Worm (Caenorhabditis elegans): Measurements from ENCODE around the gene srh-48.
A peak's percentile ranks its signal among the peaks of the same experiment; 100 is the strongest.

DNA sequence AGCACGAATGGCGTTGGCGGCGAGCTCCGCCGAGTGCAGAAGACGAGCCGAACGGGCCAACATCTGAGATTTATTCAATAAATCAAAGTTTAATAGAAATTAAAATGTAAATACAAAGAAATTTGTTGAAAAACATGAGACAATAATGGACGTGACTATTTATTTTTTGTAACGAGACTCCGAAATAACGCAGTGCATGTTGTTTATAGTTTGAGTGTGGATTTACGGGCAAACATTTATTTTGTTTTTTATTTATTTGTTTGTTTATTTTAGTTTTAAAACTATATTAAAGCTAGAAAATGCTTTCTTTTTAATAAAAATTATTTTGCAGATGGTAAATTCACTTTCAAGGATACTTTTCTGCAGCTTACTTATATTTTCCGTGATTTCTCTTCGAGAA, 27.2 kb upstream of the srh-48 start, which contains the start of the genes sdhb-1 and cup-15:
- TF ChIP-seq nhr-237 (tag; optimal IDR thresholded peaks at IDR 0.05) (no peak), aly-2 (tag; optimal IDR thresholded peaks at IDR 0.05) (no peak), lsy-2 (tag; optimal IDR thresholded peaks at IDR 0.05) (peak in 1 of 2 experiments; percentile 47), mdl-1 (tag; optimal IDR thresholded peaks at IDR 0.05) (no peak), nhr-25 (tag; optimal IDR thresholded peaks at IDR 0.05) (no peak), ceh-16 (tag; optimal IDR thresholded peaks at IDR 0.05) (no peak), zag-1 (tag; optimal IDR thresholded peaks at IDR 0.05) (no peak), ama-1 (optimal IDR thresholded peaks at IDR 0.05) (no peak), nhr-10 (tag; optimal IDR thresholded peaks at IDR 0.05) (no peak), unc-62 (GFP tag; optimal IDR thresholded peaks at IDR 0.05) (no peak), dmd-4 (tag; optimal IDR thresholded peaks at IDR 0.05) (no peak), C34F6.9 (tag; optimal IDR thresholded peaks at IDR 0.05) (peak; percentile 38), nhr-21 (tag; optimal IDR thresholded peaks at IDR 0.05) (no peak)
